Fruit fly (Drosophila melanogaster) whole organism, embryonic: Measurements from ENCODE around the gene Or7a.

Experiments
- Awh ChIP-seq: fragments of 200-800 bp; sonication (Bioruptor generic); IDR thresholded peaks from 2 replicates; pipeline ENCODE4, ENCODE4 v1.3.6; 2022; ENCODE audit warnings: missing biosample characterization, missing genetic modification characterization
- CG10321 ChIP-seq: fragments of 200-800 bp; sonication (Bioruptor generic); IDR thresholded peaks from 2 replicates; pipeline ENCODE4 v1.3.6; 2022; ENCODE audit warnings: missing biosample characterization, missing genetic modification characterization
- CG12236 ChIP-seq: fragments of 200-800 bp; sonication (Bioruptor generic); optimal IDR thresholded peaks from 2 replicates; lab custom pipeline; 2016; ENCODE audit warnings: missing biosample characterization, missing genetic modification characterization
- CG12391 ChIP-seq: fragments of 200-800 bp; sonication (Bioruptor generic); optimal IDR thresholded peaks from 3 replicates; lab custom pipeline; 2018; ENCODE audit warnings: missing biosample characterization, mild to moderate bottlenecking, missing genetic modification characterization, moderate library complexity
- CG14014 ChIP-seq: fragments of 200-800 bp; sonication (Bioruptor generic); IDR thresholded peaks from 2 replicates; pipeline ENCODE4 v1.3.6; 2022; ENCODE audit warnings: missing biosample characterization, missing genetic modification characterization
- CG1529 ChIP-seq: fragments of 200-800 bp; sonication (Bioruptor generic); optimal IDR thresholded peaks from 3 replicates; lab custom pipeline; 2018; ENCODE audit warnings: missing biosample characterization, missing genetic modification characterization
- CG15479 ChIP-seq: fragments of 200-800 bp; sonication (Bioruptor generic); optimal IDR thresholded peaks from 3 replicates; lab custom pipeline; 2019; ENCODE audit warnings: missing biosample characterization, mild to moderate bottlenecking, missing genetic modification characterization, moderate library complexity
- CG16813 ChIP-seq: fragments of 200-800 bp; sonication (Bioruptor generic); IDR thresholded peaks from 3 replicates; pipeline ENCODE4 v1.3.6; 2022; ENCODE audit warnings: missing biosample characterization, missing genetic modification characterization; ENCODE audit not compliant: partially characterized antibody
- CG17186 ChIP-seq: fragments of 200-800 bp; sonication (Bioruptor generic); optimal IDR thresholded peaks from 3 replicates; lab custom pipeline; 2017; ENCODE audit warnings: missing biosample characterization, missing genetic modification reagents, missing genetic modification characterization
- CG17328 ChIP-seq: fragments of 200-800 bp; sonication (Bioruptor generic); IDR thresholded peaks from 2 replicates; pipeline ENCODE4 v1.3.6; 2022; ENCODE audit warnings: missing biosample characterization, missing genetic modification characterization
- CG18764 ChIP-seq: fragments of 200-800 bp; sonication (Bioruptor generic); optimal IDR thresholded peaks from 3 replicates; lab custom pipeline; 2016; ENCODE audit warnings: missing biosample characterization, missing genetic modification characterization
- CG2202 ChIP-seq: fragments of 200-800 bp; sonication (Bioruptor generic); optimal IDR thresholded peaks from 2 replicates; lab custom pipeline; 2018; ENCODE audit warnings: missing biosample characterization, mild to moderate bottlenecking, missing genetic modification characterization
- CG2678 ChIP-seq: fragments of 200-800 bp; sonication (Bioruptor generic); optimal IDR thresholded peaks from 3 replicates; lab custom pipeline; 2019; ENCODE audit warnings: missing biosample characterization, mild to moderate bottlenecking, missing genetic modification characterization, moderate library complexity
- CG30431 ChIP-seq: fragments of 200-800 bp; sonication (Bioruptor generic); optimal IDR thresholded peaks from 2 replicates; lab custom pipeline; 2017; ENCODE audit warnings: missing biosample characterization, missing genetic modification characterization
- CG3726 ChIP-seq: fragments of 200-800 bp; sonication (Bioruptor generic); IDR thresholded peaks from 3 replicates; pipeline ENCODE4, ENCODE4 v1.3.6; 2022; ENCODE audit warnings: missing biosample characterization, missing genetic modification characterization
- CG5953 ChIP-seq: fragments of 200-800 bp; sonication (Bioruptor generic); IDR thresholded peaks from 2 replicates; pipeline ENCODE4 v1.3.6; 2022; ENCODE audit warnings: missing biosample characterization, missing genetic modification characterization
- CG7963 ChIP-seq: fragments of 200-800 bp; sonication (Bioruptor generic); IDR thresholded peaks from 3 replicates; pipeline ENCODE4 v1.3.6; 2022; ENCODE audit warnings: missing biosample characterization, missing genetic modification characterization; ENCODE audit not compliant: partially characterized antibody
- CG8944 ChIP-seq: fragments of 200-800 bp; sonication (Bioruptor generic); optimal IDR thresholded peaks from 3 replicates; lab custom pipeline; 2016; ENCODE audit warnings: missing biosample characterization, missing genetic modification characterization
- CG9817 ChIP-seq: fragments of 200-800 bp; sonication (Bioruptor generic); optimal IDR thresholded peaks from 2 replicates; lab custom pipeline; 2018; ENCODE audit warnings: missing biosample characterization, mild to moderate bottlenecking, missing genetic modification characterization, moderate library complexity
- Dp ChIP-seq: fragments of 200-800 bp; sonication (Bioruptor generic); optimal IDR thresholded peaks from 2 replicates; lab custom pipeline; 2018; ENCODE audit warnings: missing biosample characterization, mild to moderate bottlenecking, missing genetic modification characterization, moderate library complexity
- Dref ChIP-seq: fragments of 200-800 bp; sonication (Bioruptor generic); IDR thresholded peaks from 2 replicates; pipeline ENCODE4 v1.3.6; 2022; ENCODE audit warnings: missing biosample characterization, missing genetic modification characterization
- Fer3 ChIP-seq: fragments of 200-800 bp; sonication (Bioruptor generic); optimal IDR thresholded peaks from 2 replicates; lab custom pipeline; 2018; ENCODE audit warnings: missing biosample characterization, mild to moderate bottlenecking, missing genetic modification characterization, moderate library complexity
- Hand ChIP-seq: fragments of 200-800 bp; sonication (Bioruptor generic); optimal IDR thresholded peaks from 2 replicates; lab custom pipeline; 2017; ENCODE audit warnings: mild to moderate bottlenecking, missing biosample characterization, missing genetic modification reagents, missing genetic modification characterization
- HmgD ChIP-seq: fragments of 200-800 bp; sonication (Bioruptor generic); optimal IDR thresholded peaks from 3 replicates; lab custom pipeline; 2016; ENCODE audit warnings: missing biosample characterization, missing genetic modification characterization
- HmgZ ChIP-seq: fragments of 200-800 bp; sonication (Bioruptor generic); optimal IDR thresholded peaks from 2 replicates; lab custom pipeline; 2018; ENCODE audit warnings: missing biosample characterization, mild to moderate bottlenecking, missing genetic modification characterization
- Jarid2 ChIP-seq: fragments of 200-800 bp; sonication (Bioruptor generic); optimal IDR thresholded peaks from 3 replicates; lab custom pipeline; 2017; ENCODE audit warnings: mild to moderate bottlenecking, missing biosample characterization, missing genetic modification reagents, missing genetic modification characterization
- MESR4 ChIP-seq: fragments of 200-800 bp; sonication (Bioruptor generic); optimal IDR thresholded peaks from 2 replicates; lab custom pipeline; 2018; ENCODE audit warnings: missing biosample characterization, mild to moderate bottlenecking, missing genetic modification characterization, moderate library complexity
- NFAT ChIP-seq: fragments of 200-800 bp; sonication (Bioruptor generic); IDR thresholded peaks from 2 replicates; pipeline ENCODE4 v1.3.6; 2022; ENCODE audit warnings: missing biosample characterization, missing genetic modification characterization
- Ravus ChIP-seq: fragments of 200-800 bp; sonication (Bioruptor generic); IDR thresholded peaks from 2 replicates; pipeline ENCODE4 v1.3.6; 2022; ENCODE audit warnings: missing biosample characterization, missing genetic modification characterization
- Rx ChIP-seq: fragments of 200-800 bp; sonication (Bioruptor generic); IDR thresholded peaks from 2 replicates; pipeline ENCODE4 v1.3.6; 2022; ENCODE audit warnings: missing biosample characterization, missing genetic modification characterization
- Ssrp ChIP-seq: fragments of 200-800 bp; sonication (Bioruptor generic); optimal IDR thresholded peaks from 2 replicates; lab custom pipeline; 2018; ENCODE audit warnings: missing biosample characterization, mild to moderate bottlenecking, missing genetic modification characterization, moderate library complexity
- Xrp1 ChIP-seq: fragments of 200-800 bp; sonication (Bioruptor generic); IDR thresholded peaks from 2 replicates; pipeline ENCODE4 v1.3.6; 2022; ENCODE audit warnings: missing biosample characterization, missing genetic modification characterization
- ash1 ChIP-seq: fragments of 200-800 bp; sonication (Bioruptor generic); optimal IDR thresholded peaks from 2 replicates; lab custom pipeline; 2018; ENCODE audit warnings: missing biosample characterization, mild to moderate bottlenecking, missing genetic modification characterization
- az2 ChIP-seq: fragments of 200-800 bp; sonication (Bioruptor generic); optimal IDR thresholded peaks from 3 replicates; lab custom pipeline; 2016; ENCODE audit warnings: missing biosample characterization, missing genetic modification characterization
- chinmo ChIP-seq: fragments of 200-800 bp; sonication (Bioruptor generic); IDR thresholded peaks from 4 replicates; pipeline ENCODE4 v1.3.6; 2022; ENCODE audit warnings: missing biosample characterization, missing genetic modification characterization; ENCODE audit not compliant: partially characterized antibody
- cwo ChIP-seq: fragments of 200-800 bp; sonication (Bioruptor generic); optimal IDR thresholded peaks from 3 replicates; lab custom pipeline; 2017; ENCODE audit warnings: missing biosample characterization, missing genetic modification characterization, mild to moderate bottlenecking, moderate library complexity, missing genetic modification reagents
- eyg ChIP-seq: fragments of 200-800 bp; sonication (Bioruptor generic); optimal IDR thresholded peaks from 3 replicates; lab custom pipeline; 2016; ENCODE audit warnings: missing biosample characterization, missing genetic modification characterization
- gfzf ChIP-seq: fragments of 200-800 bp; sonication (Bioruptor generic); optimal IDR thresholded peaks from 2 replicates; lab custom pipeline; 2016; ENCODE audit warnings: missing biosample characterization, mild to moderate bottlenecking, missing genetic modification characterization, moderate library complexity
- h ChIP-seq: fragments of >200 bp; optimal IDR thresholded peaks from 2 replicates; lab custom pipeline; 2017
- lbe ChIP-seq: fragments of 200-800 bp; sonication (Bioruptor generic); optimal IDR thresholded peaks from 2 replicates; lab custom pipeline; 2016; ENCODE audit warnings: missing biosample characterization, mild to moderate bottlenecking, missing genetic modification characterization
- lmd ChIP-seq: fragments of 200-800 bp; sonication (Bioruptor generic); IDR thresholded peaks from 2 replicates; pipeline ENCODE4 v1.3.6; 2022; ENCODE audit warnings: missing biosample characterization, missing genetic modification characterization
- lola ChIP-seq, 3 experiments: fragments of >200 bp in 2 of 3; fragments of 200-800 bp in 1 of 3; sonication (Bioruptor generic) in 1 of 3; optimal IDR thresholded peaks; 2 replicates each; lab custom pipeline; 2017 to 2019; ENCODE audit warnings: missing biosample characterization in 3 of 3, missing genetic modification characterization in 3 of 3, mild to moderate bottlenecking in 1 of 3, moderate library complexity in 1 of 3
- nmo ChIP-seq: fragments of 200-800 bp; sonication (Bioruptor generic); optimal IDR thresholded peaks from 2 replicates; lab custom pipeline; 2018; ENCODE audit warnings: missing biosample characterization, mild to moderate bottlenecking, missing genetic modification characterization, moderate library complexity
- phol ChIP-seq: fragments of 200-800 bp; sonication (Bioruptor generic); optimal IDR thresholded peaks from 3 replicates; lab custom pipeline; 2018; ENCODE audit warnings: missing biosample characterization, mild to moderate bottlenecking, missing genetic modification characterization, moderate library complexity
- row ChIP-seq: fragments of 200-800 bp; sonication (Bioruptor generic); IDR thresholded peaks from 3 replicates; pipeline ENCODE4 v1.3.6; 2022; ENCODE audit warnings: missing biosample characterization, missing genetic modification characterization
- slp2 ChIP-seq: fragments of 200-800 bp; sonication (Bioruptor generic); optimal IDR thresholded peaks from 2 replicates; lab custom pipeline; 2016; ENCODE audit warnings: missing biosample characterization, missing genetic modification characterization
- sob ChIP-seq: fragments of 200-800 bp; sonication (Bioruptor generic); IDR thresholded peaks from 2 replicates; pipeline ENCODE4 v1.3.6; 2022; ENCODE audit warnings: missing biosample characterization, missing genetic modification characterization
- tap ChIP-seq: fragments of 200-800 bp; optimal IDR thresholded peaks from 3 replicates; lab custom pipeline; 2019; ENCODE audit warnings: missing biosample characterization, mild to moderate bottlenecking, missing genetic modification characterization, moderate library complexity
- tin ChIP-seq: fragments of 200-800 bp; sonication (Bioruptor generic); optimal IDR thresholded peaks from 3 replicates; lab custom pipeline; 2016; ENCODE audit warnings: missing biosample characterization, missing genetic modification characterization
- unpg ChIP-seq: fragments of 200-800 bp; sonication (Bioruptor generic); optimal IDR thresholded peaks from 3 replicates; lab custom pipeline; 2018; ENCODE audit warnings: missing biosample characterization, mild to moderate bottlenecking, missing genetic modification characterization, moderate library complexity
- vnd ChIP-seq: fragments of 200-800 bp; sonication (Bioruptor generic); IDR thresholded peaks from 3 replicates; pipeline ENCODE4 v1.3.6; 2022; ENCODE audit warnings: missing biosample characterization, missing genetic modification characterization; ENCODE audit not compliant: partially characterized antibody
- vvl ChIP-seq: fragments of 200-800 bp; sonication (Bioruptor generic); IDR thresholded peaks from 2 replicates; pipeline ENCODE4 v1.3.6; 2022; ENCODE audit warnings: missing biosample characterization, missing genetic modification characterization

Gene Or7a

dm6 chrX:8177030-8177349 lies 11.5 kb upstream of the Or7a start, which contains the start of gene slpr (continued):
- no peak for TF ChIP-seq unpg (GFP tag; lab: Kevin White, UChicago)
- TF ChIP-seq CG9817 = no peak
- no peak for TF ChIP-seq tin (GFP tag; lab: Kevin White, UChicago)
- TF ChIP-seq Dref (GFP tag; lab: Robert Waterston, UW) = peak; percentile 53
- no peak for TF ChIP-seq Ssrp (tag; lab: Kevin White, UChicago)
- no peak for TF ChIP-seq NFAT (GFP tag; lab: Robert Waterston, UW)
- no peak for TF ChIP-seq CG7963 (GFP tag; lab: Robert Waterston, UW)
- TF ChIP-seq lola (GFP tag; optimal IDR thresholded peaks at IDR 0.05; lab: Kevin White, UChicago) = no peak
- TF ChIP-seq CG30431 (GFP tag; lab: Kevin White, UChicago) = no peak
- no peak for TF ChIP-seq CG8944 (GFP tag; lab: Kevin White, UChicago)
- TF ChIP-seq CG15479 (GFP tag; lab: Kevin White, UChicago) = no peak
- peak; percentile 60 for TF ChIP-seq Dp (GFP tag; lab: Kevin White, UChicago)
- peak; percentile 83 for TF ChIP-seq gfzf (GFP tag; lab: Kevin White, UChicago)
- TF ChIP-seq CG14014 (GFP tag; lab: Robert Waterston, UW) = no peak
- TF ChIP-seq CG2202 (tag; lab: Kevin White, UChicago) = no peak
- no peak for TF ChIP-seq vvl (GFP tag; lab: Robert Waterston, UW)
- no peak for TF ChIP-seq Ravus
- TF ChIP-seq tap (tag; lab: Kevin White, UChicago) = no peak
- TF ChIP-seq eyg (GFP tag; lab: Kevin White, UChicago) = no peak
- no peak for TF ChIP-seq h (lab: Kevin White, UChicago)
- TF ChIP-seq Xrp1 (GFP tag; lab: Robert Waterston, UW) = no peak
- TF ChIP-seq CG1529 (GFP tag; lab: Kevin White, UChicago) = no peak
- TF ChIP-seq lmd (GFP tag; lab: Robert Waterston, UW) = no peak
- TF ChIP-seq Rx = no peak
- no peak for TF ChIP-seq vnd
- peak; percentile 20 for TF ChIP-seq phol (tag; lab: Kevin White, UChicago)
- TF ChIP-seq CG17186 (GFP tag; lab: Kevin White, UChicago) = no peak
- no peak for TF ChIP-seq cwo
- TF ChIP-seq CG5953 = no peak
- TF ChIP-seq az2 (GFP tag; lab: Kevin White, UChicago) = no peak
- TF ChIP-seq sob (GFP tag; lab: Robert Waterston, UW) = no peak
- no peak for TF ChIP-seq ash1 (GFP tag; lab: Kevin White, UChicago)
- no peak for TF ChIP-seq CG10321 (GFP tag; lab: Robert Waterston, UW)
- TF ChIP-seq lbe = no peak
- no peak for TF ChIP-seq HmgZ (tag; lab: Kevin White, UChicago)
- TF ChIP-seq CG2678 = no peak
- TF ChIP-seq CG16813 (GFP tag; lab: Robert Waterston, UW) = no peak
- TF ChIP-seq CG12391 (tag; lab: Kevin White, UChicago) = no peak
- peak; percentile 23 for TF ChIP-seq nmo
- TF ChIP-seq Jarid2 (GFP tag; lab: Kevin White, UChicago) = no peak
- TF ChIP-seq Hand (GFP tag; lab: Kevin White, UChicago) = no peak
- no peak for TF ChIP-seq CG12236 (GFP tag; lab: Kevin White, UChicago)
- TF ChIP-seq Awh = no peak
- no peak for TF ChIP-seq HmgD (GFP tag; lab: Kevin White, UChicago)
- no peak for TF ChIP-seq slp2 (GFP tag; lab: Kevin White, UChicago)
- TF ChIP-seq CG3726 (GFP tag; lab: Robert Waterston, UW) = no peak
- TF ChIP-seq chinmo (GFP tag; lab: Robert Waterston, UW) = 0 out of 4 replicates have a peak, but pooled peaks have one; percentile 8
- TF ChIP-seq CG18764 (GFP tag; lab: Kevin White, UChicago) = no peak
- peak; percentile 6 for TF ChIP-seq MESR4 (GFP tag; lab: Kevin White, UChicago)
- TF ChIP-seq row (GFP tag; lab: Robert Waterston, UW) = no peak
- TF ChIP-seq CG17328 (GFP tag; lab: Robert Waterston, UW) = no peak
- no peak for TF ChIP-seq Fer3 (tag; lab: Kevin White, UChicago)
